Worm (Caenorhabditis elegans): Measurements from ENCODE around the gene T04C12.8.

Gene T04C12.8

DNA sequence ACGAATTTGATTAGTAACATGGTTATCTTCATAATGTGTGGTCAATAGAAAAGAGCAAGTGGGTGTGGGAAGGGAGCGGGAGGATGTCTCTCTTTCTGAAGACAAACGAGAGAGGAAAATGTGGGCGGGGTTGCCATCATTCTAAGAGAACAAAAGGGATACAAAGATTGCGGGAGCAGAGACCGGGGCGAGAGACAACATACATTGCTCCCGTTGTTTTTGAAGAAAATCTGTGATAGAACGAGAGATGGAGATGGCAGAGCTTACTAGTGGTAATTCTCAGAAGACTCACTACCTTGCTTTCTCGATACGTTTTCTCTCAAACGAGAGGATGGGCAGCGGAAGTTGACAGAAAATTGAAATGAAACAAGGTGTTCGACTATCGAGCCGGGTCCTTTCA is 4.2 kb upstream of the T04C12.8 start:
- peak; percentile 72 for TF ChIP-seq lin-14 (GFP tag; optimal IDR thresholded peaks at IDR 0.05)
- peak; percentile 9 for TF ChIP-seq snu-23 (GFP tag; optimal IDR thresholded peaks at IDR 0.05)
- TF ChIP-seq nhr-84 (tag; optimal IDR thresholded peaks at IDR 0.05), result no peak
- TF ChIP-seq nhr-20 (tag; optimal IDR thresholded peaks at IDR 0.05), result no peak
- TF ChIP-seq dsc-1 (tag; optimal IDR thresholded peaks at IDR 0.05), result peak; percentile 7
- TF ChIP-seq dpl-1 (GFP tag; optimal IDR thresholded peaks at IDR 0.05), result no peak
- TF ChIP-seq lsy-2 (tag; optimal IDR thresholded peaks at IDR 0.05), result peak in 1 of 2 experiments; percentile 36
- no peak for TF ChIP-seq unc-86 (tag; optimal IDR thresholded peaks at IDR 0.05)
- TF ChIP-seq ceh-82 (tag; optimal IDR thresholded peaks at IDR 0.05), result no peak
- TF ChIP-seq irx-1 (tag; optimal IDR thresholded peaks at IDR 0.05), result no peak
- no peak for TF ChIP-seq jun-1 (tag; optimal IDR thresholded peaks at IDR 0.05)
- no peak for TF ChIP-seq efl-1 (optimal IDR thresholded peaks at IDR 0.05)
- peak in 1 of 2 experiments; percentile 49 for TF ChIP-seq efl-1 (GFP tag; optimal IDR thresholded peaks at IDR 0.05 in 1 of 2)
- peak; percentile 14 for TF ChIP-seq tbx-2 (tag; optimal IDR thresholded peaks at IDR 0.05)
- TF ChIP-seq ceh-88 (GFP tag; IDR thresholded peaks at IDR 0.05), result no peak
- peak; percentile 73 for TF ChIP-seq rnt-1 (tag; optimal IDR thresholded peaks at IDR 0.05)
- no peak for TF ChIP-seq egl-27 (tag; optimal IDR thresholded peaks at IDR 0.05)
- TF ChIP-seq C16A3.4 (tag; optimal IDR thresholded peaks at IDR 0.05), result no peak
- TF ChIP-seq hpl-2 (GFP tag; optimal IDR thresholded peaks at IDR 0.05), result no peak
- TF ChIP-seq zag-1 (tag; optimal IDR thresholded peaks at IDR 0.05), result no peak
- no peak for TF ChIP-seq skn-1 (tag; optimal IDR thresholded peaks at IDR 0.05)
- no peak for TF ChIP-seq xbp-1 (tag; optimal IDR thresholded peaks at IDR 0.05)
- no peak for TF ChIP-seq ama-1 (optimal IDR thresholded peaks at IDR 0.05)
- TF ChIP-seq lir-3 (tag; optimal IDR thresholded peaks at IDR 0.05; ENCODE audit: poor library complexity), result no peak
- no peak for TF ChIP-seq zip-4 (GFP tag; optimal IDR thresholded peaks at IDR 0.05)
- peak; percentile 49 for TF ChIP-seq nhr-19 (GFP tag; conservative IDR thresholded peaks at IDR 0.05)
- TF ChIP-seq nhr-71 (tag; optimal IDR thresholded peaks at IDR 0.05), result peak; percentile 57
- no peak for TF ChIP-seq fkh-8 (tag; optimal IDR thresholded peaks at IDR 0.05)
- peak; percentile 82 for TF ChIP-seq pag-3 (tag; optimal IDR thresholded peaks at IDR 0.05; ENCODE audit: borderline replicate concordance, insufficient read depth)
- TF ChIP-seq ceh-8 (GFP tag; optimal IDR thresholded peaks at IDR 0.05), result no peak

DNA sequence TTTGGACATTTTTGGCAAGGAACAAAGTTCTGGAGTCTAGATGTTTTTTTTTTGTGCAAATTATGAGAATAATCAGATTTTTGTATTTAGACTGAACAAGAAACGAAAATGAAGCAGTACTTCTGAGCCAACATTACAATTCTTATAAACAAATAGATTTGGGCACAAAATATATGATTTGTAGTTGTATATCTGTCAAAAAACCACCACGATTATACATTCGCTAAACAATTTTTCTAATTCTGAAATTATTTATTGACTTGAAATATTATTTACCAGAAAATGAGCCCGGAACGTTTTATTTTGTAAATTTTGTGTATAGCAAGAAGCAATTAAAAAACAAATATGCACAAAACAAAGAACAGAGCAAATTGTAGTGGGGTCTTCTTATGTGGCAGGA is 2.3 kb upstream of the T04C12.8 start:
- TF ChIP-seq aly-2 (tag; optimal IDR thresholded peaks at IDR 0.05) (peak; percentile 95), lin-13 (GFP tag; optimal IDR thresholded peaks at IDR 0.05) (no peak), nhr-11 (tag; optimal IDR thresholded peaks at IDR 0.05) (peak; percentile 27), nhr-19 (GFP tag; conservative IDR thresholded peaks at IDR 0.05) (0 out of 2 replicates have a peak, but pooled peaks have one; percentile 2)

DNA sequence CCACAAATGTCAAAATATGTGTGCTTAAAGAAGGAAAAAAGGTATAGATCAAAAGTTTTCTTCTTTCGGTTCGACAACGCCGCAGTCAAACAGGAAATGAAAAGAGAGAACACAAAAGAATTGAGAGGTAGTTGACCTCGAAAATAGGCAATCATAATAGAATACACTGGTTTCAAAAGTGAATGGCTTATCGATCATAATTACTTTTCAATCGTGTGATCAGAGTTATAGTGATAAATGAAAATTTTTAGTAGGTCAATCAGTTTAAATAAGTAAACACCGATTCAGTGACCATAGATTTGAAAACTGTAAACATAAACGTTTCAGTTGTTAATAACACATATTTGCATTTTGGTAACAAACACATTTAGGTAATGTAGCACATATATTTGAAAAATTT is 1.2 kb upstream of the T04C12.8 start:
- TF ChIP-seq C16A3.4 (tag; optimal IDR thresholded peaks at IDR 0.05), result peak; percentile 20
- TF ChIP-seq lin-39 (tag; optimal IDR thresholded peaks at IDR 0.05), result no peak
- TF ChIP-seq lin-35 (GFP tag; optimal IDR thresholded peaks at IDR 0.05), result peak in 1 of 2 experiments; percentile 18
- peak; percentile 73 for TF ChIP-seq nhr-85 (tag)
- TF ChIP-seq nhr-20 (tag; optimal IDR thresholded peaks at IDR 0.05), result peak; percentile 16
- TF ChIP-seq lin-14 (GFP tag; optimal IDR thresholded peaks at IDR 0.05), result peak; percentile 63
- TF ChIP-seq pqm-1 (tag; optimal IDR thresholded peaks at IDR 0.05), result no peak
- TF ChIP-seq elt-2 (tag; optimal IDR thresholded peaks at IDR 0.05), result peak; percentile 25
- TF ChIP-seq blmp-1 (tag; optimal IDR thresholded peaks at IDR 0.05), result peak; percentile 58
- no peak for TF ChIP-seq swsn-7 (tag; optimal IDR thresholded peaks at IDR 0.05)
- TF ChIP-seq hpl-2 (GFP tag; optimal IDR thresholded peaks at IDR 0.05), result no peak

Data from whole organism, L1 larva.